Fruit fly (Drosophila melanogaster) whole organism, larva: ENCODE data around the gene aln.
A peak's percentile ranks its signal among the peaks of the same experiment; 100 is the strongest.

Experiments used
- noc ChIP-seq: fragments of 200-800 bp; sonication (Bioruptor generic); optimal IDR thresholded peaks from 3 replicates; lab custom pipeline; 2019; ENCODE audit warnings: missing biosample characterization, mild to moderate bottlenecking, missing genetic modification characterization, moderate library complexity

Gene aln

dm6 chr3L:1021642-1022041, 27.9 kb downstream of the aln start:
- no peak for TF ChIP-seq noc

dm6 chr3L:1022206-1022605, 28.4 kb downstream of the aln start:
- no peak for TF ChIP-seq noc

dm6 chr3L:1022783-1023182, 29.0 kb downstream of the aln start:
- peak; percentile 14 for TF ChIP-seq noc

- no peak for TF ChIP-seq noc
Observed at dm6 chr3L:1023728-1024127, 29.9 kb downstream of the aln start.

dm6 chr3L:1029610-1030284, 36.0 kb downstream of the aln start:
- TF ChIP-seq noc: peak; percentile 76

- peak; percentile 36 for TF ChIP-seq noc
Observed at dm6 chr3L:1030908-1031545, 37.2 kb downstream of the aln start.

dm6 chr3L:1031716-1032115, 37.9 kb downstream of the aln start:
- no peak for TF ChIP-seq noc

- TF ChIP-seq noc: no peak
Observed at dm6 chr3L:1032569-1032968, 38.8 kb downstream of the aln start.

- no peak for TF ChIP-seq noc
Observed at dm6 chr3L:1033688-1034087, 39.9 kb downstream of the aln start.

dm6 chr3L:1034190-1034886, 40.6 kb downstream of the aln start, which contains the start of the genes CG9205 and trio:
Gene CG9205, plus strand, starts transcription at chr3L:1034697.
Gene trio, minus strand, starts transcription at chr3L:1034875.
- no peak for TF ChIP-seq noc

dm6 chr3L:1034887-1035260, 41.1 kb downstream of the aln start:
- no peak for TF ChIP-seq noc

- TF ChIP-seq noc: no peak
Observed at dm6 chr3L:1041410-1041809, 47.6 kb downstream of the aln start.

- TF ChIP-seq noc: no peak
Observed at dm6 chr3L:1043530-1043929, 49.7 kb downstream of the aln start.
